Worm (Caenorhabditis elegans): ENCODE measurements around the gene cdr-7.

- TF ChIP-seq flh-1 (GFP tag; optimal IDR thresholded peaks at IDR 0.05), result no peak
- TF ChIP-seq sptf-1 (tag; optimal IDR thresholded peaks at IDR 0.05), result no peak
- no peak for TF ChIP-seq hlh-1 (tag; optimal IDR thresholded peaks at IDR 0.05)
- no peak for TF ChIP-seq ces-1 (GFP tag; optimal IDR thresholded peaks at IDR 0.05)
- TF ChIP-seq nhr-237 (tag; optimal IDR thresholded peaks at IDR 0.05), result no peak
- no peak for TF ChIP-seq elt-1 (tag; optimal IDR thresholded peaks at IDR 0.05; ENCODE audit: borderline replicate concordance, insufficient read depth)
- no peak for TF ChIP-seq nhr-12 (tag; optimal IDR thresholded peaks at IDR 0.05)
- no peak for TF ChIP-seq bed-3 (GFP tag; optimal IDR thresholded peaks at IDR 0.05)
- TF ChIP-seq snpc-4 (tag; optimal IDR thresholded peaks at IDR 0.05), result no peak
- TF ChIP-seq pha-4 (tag; optimal IDR thresholded peaks at IDR 0.05), result no peak
- TF ChIP-seq unc-39 (tag; optimal IDR thresholded peaks at IDR 0.05), result no peak
- TF ChIP-seq mep-1 (tag; optimal IDR thresholded peaks at IDR 0.05), result no peak
- no peak for TF ChIP-seq unc-62 (GFP tag; optimal IDR thresholded peaks at IDR 0.05)
These were observed 5.4 kb upstream of the cdr-7 start, which contains the start of gene cdr-3 for ce11 chrV:12417277-12417676.

Data from whole organism, mixed stage, embryonic.